Worm (Caenorhabditis elegans) whole organism, young adult: ENCODE measurements around the gene F35H10.5.

Experiments
- B0019.2 ChIP-seq: fragments of 200-800 bp; sonication (Bioruptor generic); conservative IDR thresholded peaks from 2 replicates; pipeline ENCODE4 v1.3.6; 2022; ENCODE audit warnings: missing genetic modification reagents, missing genetic modification characterization, missing compliant biosample characterization
- B0336.3 ChIP-seq: fragments of 200-800 bp; sonication (Bioruptor generic); IDR thresholded peaks from 2 replicates; pipeline ENCODE4 v1.3.6; 2022; ENCODE audit warnings: missing genetic modification characterization, missing compliant biosample characterization
- F10E7.11 ChIP-seq: sonication (generic microtip); optimal IDR thresholded peaks from 2 replicates; lab custom pipeline; 2017; ENCODE audit warnings: mild to moderate bottlenecking, missing genetic modification characterization, moderate library complexity, missing compliant biosample characterization
- F23B12.7 ChIP-seq: sonication (generic microtip); optimal IDR thresholded peaks from 2 replicates; lab custom pipeline; 2017; ENCODE audit warnings: missing genetic modification characterization, mild to moderate bottlenecking, missing compliant biosample characterization, antibody characterized with exemption, moderate library complexity; ENCODE audit not compliant: insufficient read depth
- F55B11.4 ChIP-seq: sonication (generic microtip); optimal IDR thresholded peaks from 2 replicates; lab custom pipeline; 2016; ENCODE audit warnings: missing compliant biosample characterization, missing genetic modification characterization, borderline replicate concordance; ENCODE audit not compliant: insufficient read depth
- F57A8.1 ChIP-seq: fragments of 200-800 bp; sonication (Bioruptor generic); optimal IDR thresholded peaks from 2 replicates; lab custom pipeline; 2018; ENCODE audit warnings: mild to moderate bottlenecking, missing genetic modification characterization, moderate library complexity, missing compliant biosample characterization
- F57C9.4 ChIP-seq: sonication (generic microtip); optimal IDR thresholded peaks from 2 replicates; lab custom pipeline; 2017; ENCODE audit warnings: mild to moderate bottlenecking, missing genetic modification characterization, missing compliant biosample characterization
- T26A5.8 ChIP-seq: sonication (generic microtip); optimal IDR thresholded peaks from 2 replicates; lab custom pipeline; 2016; ENCODE audit warnings: missing genetic modification characterization, missing compliant biosample characterization
- Y53F4B.3 ChIP-seq: fragments of 200-800 bp; sonication (Bioruptor generic); IDR thresholded peaks from 2 replicates; pipeline ENCODE4 v1.3.6; 2022; ENCODE audit warnings: missing genetic modification reagents, missing genetic modification characterization, missing compliant biosample characterization
- Y53G8AR.9 ChIP-seq: fragments of 200-800 bp; sonication (Bioruptor generic); conservative IDR thresholded peaks from 2 replicates; pipeline ENCODE4 v1.3.6; 2022; ENCODE audit warnings: missing genetic modification reagents, missing genetic modification characterization, missing compliant biosample characterization
- Y95B8A.8 ChIP-seq: fragments of 200-800 bp; sonication (Bioruptor generic); IDR thresholded peaks from 2 replicates; pipeline ENCODE4 v1.3.6; 2022; ENCODE audit warnings: missing genetic modification reagents, missing genetic modification characterization, missing compliant biosample characterization
- akir-1 ChIP-seq: fragments of 200-800 bp; sonication (Bioruptor generic); optimal IDR thresholded peaks from 2 replicates; lab custom pipeline; 2018; ENCODE audit warnings: mild to moderate bottlenecking, missing genetic modification characterization, moderate library complexity, missing compliant biosample characterization
- aptf-2 ChIP-seq: fragments of 200-800 bp; sonication (Bioruptor generic); conservative IDR thresholded peaks from 2 replicates; pipeline ENCODE4 v1.3.6; 2022; ENCODE audit warnings: missing genetic modification reagents, missing genetic modification characterization, missing compliant biosample characterization
- aptf-3 ChIP-seq: fragments of 200-800 bp; sonication (Bioruptor generic); IDR thresholded peaks from 2 replicates; pipeline ENCODE4 v1.3.6; 2022; ENCODE audit warnings: missing genetic modification characterization, missing compliant biosample characterization
- athp-1 ChIP-seq: sonication (generic microtip); optimal IDR thresholded peaks from 2 replicates; lab custom pipeline; 2017; ENCODE audit warnings: mild to moderate bottlenecking, missing genetic modification characterization, missing compliant biosample characterization
- attf-5 ChIP-seq: fragments of 200-800 bp; sonication (Bioruptor generic); optimal IDR thresholded peaks from 2 replicates; lab custom pipeline; 2018; ENCODE audit warnings: mild to moderate bottlenecking, missing genetic modification characterization, missing compliant biosample characterization
- cebp-2 ChIP-seq: fragments of 200-800 bp; sonication (Bioruptor generic); IDR thresholded peaks from 2 replicates; pipeline ENCODE4 v1.3.6; 2022; ENCODE audit warnings: missing genetic modification characterization, missing compliant biosample characterization
- ceh-79 ChIP-seq: sonication (generic microtip); optimal IDR thresholded peaks from 2 replicates; lab custom pipeline; 2017; ENCODE audit warnings: mild to moderate bottlenecking, missing genetic modification characterization, missing compliant biosample characterization
- ceh-91 ChIP-seq: fragments of 200-800 bp; sonication (Bioruptor generic); IDR thresholded peaks from 2 replicates; pipeline ENCODE4 v1.3.6; 2022; ENCODE audit warnings: missing genetic modification reagents, missing genetic modification characterization, missing compliant biosample characterization
- dox-1 ChIP-seq: fragments of 200-800 bp; sonication (Bioruptor generic); IDR thresholded peaks from 2 replicates; pipeline ENCODE4 v1.3.6; 2022; ENCODE audit warnings: missing genetic modification reagents, missing genetic modification characterization, missing compliant biosample characterization
- ekl-4 ChIP-seq: fragments of 200-800 bp; sonication (Bioruptor generic); IDR thresholded peaks from 2 replicates; pipeline ENCODE4 v1.3.6; 2022; ENCODE audit warnings: missing genetic modification reagents, missing genetic modification characterization, missing compliant biosample characterization
- ets-4 ChIP-seq: fragments of 200-800 bp; sonication (Bioruptor generic); optimal IDR thresholded peaks from 2 replicates; lab custom pipeline; 2018; ENCODE audit warnings: mild to moderate bottlenecking, missing genetic modification characterization, missing compliant biosample characterization
- gei-17 ChIP-seq: fragments of 200-800 bp; sonication (Bioruptor generic); optimal IDR thresholded peaks from 2 replicates; lab custom pipeline; 2018; ENCODE audit warnings: mild to moderate bottlenecking, missing genetic modification characterization, missing compliant biosample characterization
- hlh-26 ChIP-seq: fragments of 200-800 bp; sonication (Bioruptor generic); conservative IDR thresholded peaks from 2 replicates; pipeline ENCODE4 v1.3.6; 2022; ENCODE audit warnings: missing genetic modification reagents, missing genetic modification characterization, missing compliant biosample characterization
- hrde-1 ChIP-seq: sonication (generic microtip); optimal IDR thresholded peaks from 2 replicates; lab custom pipeline; 2016; ENCODE audit warnings: missing genetic modification characterization, mild to moderate bottlenecking, missing compliant biosample characterization, moderate library complexity, missing genotype, missing genetic modification reagents, borderline replicate concordance
- hsf-1 ChIP-seq: fragments of 200-800 bp; sonication (Bioruptor generic); IDR thresholded peaks from 2 replicates; pipeline ENCODE4 v1.3.6; 2022; ENCODE audit warnings: missing genetic modification reagents, missing genetic modification characterization, missing compliant biosample characterization
- let-526 ChIP-seq: fragments of 200-800 bp; sonication (Bioruptor generic); IDR thresholded peaks from 2 replicates; pipeline ENCODE4 v1.3.6; 2022; ENCODE audit warnings: missing genetic modification reagents, missing genetic modification characterization, missing compliant biosample characterization
- lin-26 ChIP-seq: fragments of 200-800 bp; sonication (Bioruptor generic); IDR thresholded peaks from 2 replicates; pipeline ENCODE4 v1.3.6; 2022; ENCODE audit warnings: missing genetic modification reagents, missing genetic modification characterization, missing compliant biosample characterization
- lin-40 ChIP-seq: sonication (generic microtip); optimal IDR thresholded peaks from 2 replicates; lab custom pipeline; 2016; ENCODE audit warnings: missing genetic modification characterization, mild to moderate bottlenecking, missing compliant biosample characterization, missing genotype, missing genetic modification reagents
- lir-1 ChIP-seq: fragments of 200-800 bp; sonication (Bioruptor generic); conservative IDR thresholded peaks from 2 replicates; pipeline ENCODE4 v1.3.6; 2022; ENCODE audit warnings: missing genetic modification reagents, missing genetic modification characterization, missing compliant biosample characterization
- lsy-27 ChIP-seq: sonication (generic microtip); optimal IDR thresholded peaks from 2 replicates; lab custom pipeline; 2017; ENCODE audit warnings: missing genetic modification characterization, mild to moderate bottlenecking, missing compliant biosample characterization, antibody characterized with exemption, missing genotype, borderline replicate concordance; ENCODE audit not compliant: insufficient read depth
- madf-8 ChIP-seq: fragments of 200-800 bp; sonication (Bioruptor generic); conservative IDR thresholded peaks from 2 replicates; pipeline ENCODE4 v1.3.6; 2022; ENCODE audit warnings: missing genetic modification reagents, missing genetic modification characterization, missing compliant biosample characterization
- mes-4 ChIP-seq: sonication (generic microtip); optimal IDR thresholded peaks from 2 replicates; lab custom pipeline; 2016; ENCODE audit warnings: missing genotype, missing genetic modification characterization, missing compliant biosample characterization
- mxl-1 ChIP-seq: sonication (generic microtip); optimal IDR thresholded peaks from 2 replicates; lab custom pipeline; 2016; ENCODE audit warnings: missing genetic modification characterization, missing compliant biosample characterization
- nfyb-1 ChIP-seq: fragments of 200-800 bp; sonication (Bioruptor generic); IDR thresholded peaks from 2 replicates; pipeline ENCODE4 v1.3.6; 2022; ENCODE audit warnings: missing genetic modification reagents, missing genetic modification characterization, missing compliant biosample characterization
- nhr-27 ChIP-seq: fragments of 200-800 bp; sonication (Bioruptor generic); optimal IDR thresholded peaks from 2 replicates; lab custom pipeline; 2018; ENCODE audit warnings: mild to moderate bottlenecking, missing genetic modification characterization, moderate library complexity, missing compliant biosample characterization
- pbrm-1 ChIP-seq: fragments of 200-800 bp; sonication (Bioruptor generic); IDR thresholded peaks from 2 replicates; pipeline ENCODE4 v1.3.6; 2022; ENCODE audit warnings: missing genetic modification reagents, missing genetic modification characterization, missing compliant biosample characterization
- rcor-1 ChIP-seq: fragments of 200-800 bp; sonication (Bioruptor generic); IDR thresholded peaks from 2 replicates; pipeline ENCODE4 v1.3.6; 2022; ENCODE audit warnings: missing genetic modification reagents, missing genetic modification characterization, missing compliant biosample characterization
- rpc-1 ChIP-seq, 2 experiments: fragments of 150-350 bp in 1 of 2; sonication (generic microtip) in 1 of 2; optimal IDR thresholded peaks; 2 replicates each; lab custom pipeline; 2014 to 2018; ENCODE audit warnings: missing biosample characterization in 1 of 2, missing genetic modification characterization in 1 of 2, missing genetic modification reagents in 1 of 2, missing genotype in 1 of 2
- sea-2 ChIP-seq: fragments of 200-800 bp; sonication (Bioruptor generic); IDR thresholded peaks from 2 replicates; pipeline ENCODE4 v1.3.6; 2022; ENCODE audit warnings: missing genetic modification characterization, missing compliant biosample characterization
- unc-130 ChIP-seq: sonication (generic microtip); optimal IDR thresholded peaks from 2 replicates; lab custom pipeline; 2016; ENCODE audit warnings: missing genetic modification reagents, missing genetic modification characterization, missing compliant biosample characterization
- unc-62 ChIP-seq: fragments of 150-350 bp; optimal IDR thresholded peaks from 2 replicates; lab custom pipeline; 2014; ENCODE audit warnings: missing biosample characterization, missing genetic modification reagents, missing genetic modification characterization
- zfh-2 ChIP-seq: fragments of 200-800 bp; sonication (Bioruptor generic); conservative IDR thresholded peaks from 2 replicates; pipeline ENCODE4 v1.3.6; 2022; ENCODE audit warnings: missing genetic modification reagents, missing genetic modification characterization, missing compliant biosample characterization
- ztf-18 ChIP-seq: sonication (generic microtip); optimal IDR thresholded peaks from 2 replicates; lab custom pipeline; 2016; ENCODE audit warnings: missing genotype, mild to moderate bottlenecking, missing genetic modification characterization, missing compliant biosample characterization
- ztf-22 ChIP-seq: fragments of 200-800 bp; sonication (Bioruptor generic); optimal IDR thresholded peaks from 2 replicates; lab custom pipeline; 2018; ENCODE audit warnings: mild to moderate bottlenecking, missing genetic modification characterization, moderate library complexity, missing compliant biosample characterization
- ztf-6 ChIP-seq: fragments of 200-800 bp; sonication (Bioruptor generic); IDR thresholded peaks from 2 replicates; pipeline ENCODE4 v1.3.6; 2022; ENCODE audit warnings: missing genetic modification reagents, missing genetic modification characterization, missing compliant biosample characterization

The F35H10.5 gene

DNA sequence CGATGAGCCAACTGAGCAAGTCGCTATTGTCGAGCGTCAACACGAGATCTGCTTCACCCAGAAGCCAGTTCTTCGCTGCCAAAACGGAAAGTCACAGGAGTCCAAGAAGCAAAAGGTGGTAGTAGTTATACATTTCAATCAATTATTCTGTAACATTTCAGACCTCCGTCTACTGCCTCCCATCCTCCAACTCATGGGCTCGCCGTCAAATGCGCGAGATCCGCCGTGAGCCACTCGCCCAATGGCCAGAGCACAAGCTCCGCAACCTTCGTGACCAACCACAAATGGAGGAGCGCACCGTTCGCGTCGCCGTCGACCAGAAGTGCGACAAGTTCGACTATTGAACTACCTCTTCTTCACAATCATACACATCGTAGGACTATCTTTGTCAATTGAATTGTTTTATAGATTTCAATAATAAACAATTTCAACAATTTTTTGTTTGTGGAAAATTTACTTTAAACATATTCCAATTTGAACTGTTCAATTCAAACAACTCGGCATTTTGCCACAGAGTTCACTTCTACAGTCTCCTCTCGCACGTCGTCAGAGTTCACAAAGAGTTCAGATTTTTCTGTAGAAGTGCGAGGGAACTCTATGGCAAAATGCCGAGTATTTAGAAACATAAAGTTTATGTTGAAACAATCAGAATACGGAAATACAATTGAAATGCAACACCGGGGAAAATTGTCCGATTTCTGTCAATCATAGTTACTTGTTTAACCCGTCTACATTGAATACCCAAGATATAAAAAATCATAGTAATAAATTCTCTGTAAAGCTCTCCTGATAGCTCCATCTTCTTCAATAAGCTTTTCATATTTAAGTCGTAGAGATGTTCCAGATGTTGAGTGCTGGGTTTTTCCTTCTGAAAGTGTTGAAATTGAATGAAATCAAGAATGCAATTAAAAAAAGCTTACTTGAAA lies 34.3 kb upstream of the F35H10.5 start (continued):
- no peak for TF ChIP-seq sea-2
- TF ChIP-seq B0336.3 (GFP tag; lab: Robert Waterston, UW) = peak; percentile 67
- no peak for TF ChIP-seq mes-4 (tag; lab: Kevin White, UChicago)
- no peak for TF ChIP-seq athp-1
- no peak for TF ChIP-seq F55B11.4
- TF ChIP-seq lir-1 (GFP tag; lab: Robert Waterston, UW) = no peak
- peak; percentile 15 for TF ChIP-seq attf-5 (GFP tag; lab: Kevin White, UChicago)
- TF ChIP-seq mxl-1 (tag; lab: Kevin White, UChicago) = no peak
- TF ChIP-seq Y53F4B.3 (GFP tag; lab: Robert Waterston, UW) = no peak
- TF ChIP-seq hlh-26 (GFP tag; lab: Robert Waterston, UW) = no peak
- no peak for TF ChIP-seq akir-1 (GFP tag; lab: Kevin White, UChicago)
- no peak for TF ChIP-seq unc-130 (GFP tag; lab: Kevin White, UChicago)
- no peak for TF ChIP-seq hrde-1 (tag; lab: Kevin White, UChicago)
- TF ChIP-seq ztf-6 (GFP tag; lab: Robert Waterston, UW) = no peak
- no peak for TF ChIP-seq lin-26
- no peak for TF ChIP-seq F23B12.7 (tag; lab: Kevin White, UChicago)
- no peak for TF ChIP-seq hsf-1 (GFP tag; lab: Robert Waterston, UW)
- TF ChIP-seq let-526 (GFP tag; lab: Robert Waterston, UW) = peak; percentile 54; the same call in 1 of the 2 replicates
- TF ChIP-seq ztf-22 (GFP tag; lab: Kevin White, UChicago) = peak; percentile 28
- no peak for TF ChIP-seq dox-1 (GFP tag; lab: Robert Waterston, UW)
- peak; percentile 80 for TF ChIP-seq cebp-2 (GFP tag; lab: Robert Waterston, UW)
- peak; percentile 23; the same call in 1 of the 2 replicates for TF ChIP-seq pbrm-1 (GFP tag; lab: Robert Waterston, UW)
- peak; percentile 96 for TF ChIP-seq Y53G8AR.9 (GFP tag; lab: Robert Waterston, UW)
- TF ChIP-seq ets-4 (GFP tag; lab: Kevin White, UChicago) = no peak
- 0 out of 2 replicates have a peak, but pooled peaks have one; percentile 30 for TF ChIP-seq Y95B8A.8 (GFP tag; lab: Robert Waterston, UW)
- no peak for TF ChIP-seq T26A5.8 (tag; lab: Kevin White, UChicago)
- TF ChIP-seq rcor-1 (GFP tag; lab: Robert Waterston, UW) = 0 out of 2 replicates have a peak, but pooled peaks have one; percentile 4
- TF ChIP-seq aptf-3 (GFP tag; lab: Robert Waterston, UW) = no peak
- TF ChIP-seq F10E7.11 (tag; lab: Kevin White, UChicago) = no peak
- no peak for TF ChIP-seq gei-17
- no peak for TF ChIP-seq ceh-91 (GFP tag; lab: Robert Waterston, UW)
- TF ChIP-seq lsy-27 (tag; lab: Kevin White, UChicago) = no peak
- TF ChIP-seq zfh-2 (GFP tag; lab: Robert Waterston, UW) = peak; percentile 85
- TF ChIP-seq ztf-18 = no peak
- TF ChIP-seq ceh-79 (tag; lab: Kevin White, UChicago) = no peak
- TF ChIP-seq F57A8.1 (GFP tag; lab: Kevin White, UChicago) = no peak
- TF ChIP-seq rpc-1 (optimal IDR thresholded peaks at IDR 0.05; lab: Kevin White, UChicago) = no peak
- no peak for TF ChIP-seq rpc-1 (tag; optimal IDR thresholded peaks at IDR 0.05; lab: Kevin White, UChicago)
- 0 out of 2 replicates have a peak, but pooled peaks have one; percentile 38 for TF ChIP-seq ekl-4 (GFP tag; lab: Robert Waterston, UW)
- no peak for TF ChIP-seq B0019.2
- peak; percentile 45 for TF ChIP-seq nfyb-1 (GFP tag; lab: Robert Waterston, UW)
- no peak for TF ChIP-seq aptf-2 (GFP tag; lab: Robert Waterston, UW)
- no peak for TF ChIP-seq nhr-27 (tag; lab: Kevin White, UChicago)
- TF ChIP-seq madf-8 (GFP tag; lab: Robert Waterston, UW) = no peak
- no peak for TF ChIP-seq unc-62 (GFP tag; lab: Kevin White, UChicago)
- TF ChIP-seq F57C9.4 = no peak
- no peak for TF ChIP-seq lin-40 (tag; lab: Kevin White, UChicago)
